Worm (Caenorhabditis elegans) whole organism, midembryonic: ENCODE measurements around the gene bed-2.

Source experiments
- T22C8.4 ChIP-seq: fragments of 200-800 bp; sonication (Bioruptor generic); IDR thresholded peaks from 2 replicates; pipeline ENCODE4 v1.3.6; 2022; ENCODE audit warnings: missing genetic modification characterization, missing compliant biosample characterization
- ztf-29 ChIP-seq: fragments of 200-800 bp; sonication (Bioruptor generic); IDR thresholded peaks from 2 replicates; pipeline ENCODE4 v1.3.6; 2022; ENCODE audit warnings: missing genetic modification reagents, missing genetic modification characterization, missing compliant biosample characterization

- TF ChIP-seq ztf-29 (GFP tag; lab: Robert Waterston, UW): no peak
- no peak for TF ChIP-seq T22C8.4 (GFP tag; lab: Robert Waterston, UW)
Observed at ce11 chrIII:11472861-11473260, 2.3 kb upstream of the bed-2 start.
